Fruit fly (Drosophila melanogaster) Kc167 (cell line): ENCODE results near the gene CG7179.

ENCODE experiments used
- Myc ChIP-seq: fragments of >200 bp; optimal IDR thresholded peaks from 2 replicates; lab custom pipeline; 2017; ENCODE audit warnings: missing external identifiers
- Sin3A ChIP-seq: fragments of >200 bp; optimal IDR thresholded peaks from 2 replicates; lab custom pipeline; 2018; ENCODE audit warnings: missing external identifiers
- h ChIP-seq: fragments of >200 bp; optimal IDR thresholded peaks from 3 replicates; lab custom pipeline; 2018; ENCODE audit warnings: missing external identifiers
- insv ChIP-seq: fragments of >200 bp; optimal IDR thresholded peaks from 3 replicates; lab custom pipeline; 2018; ENCODE audit warnings: missing external identifiers
- psq ChIP-seq: fragments of >200 bp; optimal IDR thresholded peaks from 2 replicates; lab custom pipeline; 2017; ENCODE audit warnings: missing external identifiers
- ttk ChIP-seq: sonication (Bioruptor generic); optimal IDR thresholded peaks from 2 replicates; lab custom pipeline; 2017; ENCODE audit warnings: missing external identifiers

Gene CG7179

DNA sequence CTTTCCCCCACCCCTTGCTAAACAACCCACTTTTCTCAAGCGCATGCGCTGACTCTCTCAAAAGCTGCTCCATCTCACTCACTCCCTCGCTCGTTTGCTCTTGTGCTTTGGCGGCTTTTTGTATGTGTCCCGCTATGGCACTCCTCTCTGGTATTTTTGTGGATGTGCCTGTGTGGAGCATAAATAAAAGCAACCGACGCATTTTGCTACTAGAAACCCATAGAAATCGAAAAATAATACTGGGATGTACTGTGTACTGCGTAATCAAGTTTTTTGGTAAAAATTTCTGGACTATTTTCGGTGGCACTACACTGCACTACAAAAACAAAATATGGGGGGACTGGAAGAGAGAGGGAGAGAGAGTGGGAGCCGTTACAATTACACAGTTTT is 31.9 kb upstream of the CG7179 start:
- TF ChIP-seq ttk (lab: Kevin White, UChicago), result no peak
- no peak for TF ChIP-seq Sin3A (lab: Kevin White, UChicago)
- TF ChIP-seq psq (lab: Kevin White, UChicago), result no peak
- TF ChIP-seq Myc (lab: Kevin White, UChicago), result no peak

DNA sequence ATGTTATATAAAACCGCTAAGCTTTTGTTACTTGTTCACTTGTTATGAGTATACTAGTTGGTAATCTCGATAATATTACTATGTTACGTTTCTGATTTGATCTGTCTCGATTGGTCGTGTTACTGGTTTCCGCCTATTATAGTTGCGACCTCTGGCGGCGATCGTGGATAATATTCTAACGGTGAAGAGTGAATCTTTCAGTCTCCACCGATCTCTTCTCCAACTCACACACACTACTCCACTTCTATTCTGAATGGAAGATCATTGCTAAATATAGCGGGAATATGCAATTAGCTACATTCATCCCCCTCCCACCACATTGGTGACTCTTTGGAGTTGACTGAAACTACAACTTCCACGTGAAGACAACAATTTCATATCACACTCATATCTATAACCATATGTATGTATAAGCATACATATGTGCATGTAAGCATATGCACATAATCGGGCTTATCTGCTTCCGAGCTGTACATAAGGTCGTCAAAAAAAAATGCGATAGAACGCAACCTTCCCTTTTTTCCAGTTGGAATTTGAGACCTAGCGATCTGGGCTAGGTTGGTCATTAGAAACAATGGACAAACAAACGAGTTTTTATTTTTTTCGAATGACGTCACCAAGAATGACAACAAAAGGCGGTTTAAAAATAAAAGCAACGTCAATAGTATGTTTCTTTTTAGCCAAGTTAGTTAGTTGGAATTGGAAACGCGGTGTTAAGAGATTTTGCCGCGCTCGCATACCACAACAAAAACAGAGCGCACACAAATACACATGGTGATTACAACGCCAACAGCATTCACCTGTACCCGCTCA is 31.3 kb upstream of the CG7179 start:
- TF ChIP-seq ttk (lab: Kevin White, UChicago), result no peak
- no peak for TF ChIP-seq h (lab: Kevin White, UChicago)
- TF ChIP-seq insv (lab: Kevin White, UChicago), result no peak
- TF ChIP-seq Myc (lab: Kevin White, UChicago), result no peak
- TF ChIP-seq Sin3A (lab: Kevin White, UChicago), result no peak
- TF ChIP-seq psq (lab: Kevin White, UChicago), result no peak

dm6 chr2L:7807563-7807962 is 29.7 kb upstream of the CG7179 start:
- TF ChIP-seq Sin3A (lab: Kevin White, UChicago), result no peak
- no peak for TF ChIP-seq ttk (lab: Kevin White, UChicago)
- TF ChIP-seq insv (lab: Kevin White, UChicago), result no peak
- no peak for TF ChIP-seq h (lab: Kevin White, UChicago)
- TF ChIP-seq psq (lab: Kevin White, UChicago), result no peak
- no peak for TF ChIP-seq Myc (lab: Kevin White, UChicago)

DNA sequence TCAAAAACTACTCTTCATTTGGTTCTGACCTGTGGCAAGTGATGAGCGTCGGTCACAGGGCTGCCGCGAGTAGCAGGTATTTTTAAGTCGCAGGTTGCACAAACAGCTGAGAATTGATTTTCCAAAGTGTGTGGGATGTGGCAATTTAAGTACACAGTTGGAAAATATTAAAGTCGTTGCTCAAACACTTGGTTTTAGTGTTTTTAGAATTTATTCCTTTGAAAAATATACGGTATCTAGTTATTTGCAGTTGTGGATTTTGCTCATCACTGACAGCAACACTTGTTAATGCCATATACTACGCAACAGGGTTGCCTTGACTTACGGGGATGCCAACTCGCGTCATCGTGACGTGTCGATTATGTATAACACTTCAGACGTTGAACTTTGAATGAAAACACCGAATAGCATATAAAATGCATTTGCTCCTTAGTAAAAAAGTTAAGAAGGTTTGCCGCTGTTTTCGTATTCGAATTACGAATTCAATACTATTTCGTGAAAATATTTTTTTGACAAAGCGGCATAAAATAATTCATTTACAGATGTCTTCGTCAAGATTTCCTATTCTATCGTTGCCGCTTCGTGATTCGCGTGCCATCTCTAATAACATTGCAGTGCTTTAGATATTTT is 22.1 kb upstream of the CG7179 start, which contains the start of the genes Herp and r2d2:
Herp (minus strand) TSS at position 255 of the 630 bp plus-strand sequence.
r2d2 (plus strand) TSS at position 344 of the 630 bp plus-strand sequence.
- no peak for TF ChIP-seq Sin3A (lab: Kevin White, UChicago)
- TF ChIP-seq h (lab: Kevin White, UChicago), result no peak
- TF ChIP-seq Myc (lab: Kevin White, UChicago), result no peak
- TF ChIP-seq ttk (lab: Kevin White, UChicago), result no peak
- TF ChIP-seq psq (lab: Kevin White, UChicago), result no peak
- no peak for TF ChIP-seq insv (lab: Kevin White, UChicago)

dm6 chr2L:7795859-7796258 is 18.0 kb upstream of the CG7179 start, which contains the start of gene LKRSDH:
TSS of gene LKRSDH (minus strand) at chr2L:7795959.
- TF ChIP-seq ttk (lab: Kevin White, UChicago) (no peak), h (lab: Kevin White, UChicago) (no peak), psq (lab: Kevin White, UChicago) (no peak), Sin3A (lab: Kevin White, UChicago) (no peak), Myc (lab: Kevin White, UChicago) (no peak), insv (lab: Kevin White, UChicago) (no peak)

- no peak for TF ChIP-seq insv (lab: Kevin White, UChicago)
- no peak for TF ChIP-seq Myc (lab: Kevin White, UChicago)
- TF ChIP-seq psq (lab: Kevin White, UChicago), result no peak
- TF ChIP-seq Sin3A (lab: Kevin White, UChicago), result no peak
- TF ChIP-seq h (lab: Kevin White, UChicago), result no peak
- no peak for TF ChIP-seq ttk (lab: Kevin White, UChicago)
Measured at dm6 chr2L:7794689-7795475, 17.1 kb upstream of the CG7179 start.

dm6 chr2L:7791356-7791738 is 13.5 kb upstream of the CG7179 start:
- TF ChIP-seq insv (lab: Kevin White, UChicago), result no peak
- TF ChIP-seq psq (lab: Kevin White, UChicago), result no peak
- no peak for TF ChIP-seq h (lab: Kevin White, UChicago)
- TF ChIP-seq Myc (lab: Kevin White, UChicago), result no peak
- TF ChIP-seq Sin3A (lab: Kevin White, UChicago), result no peak
- no peak for TF ChIP-seq ttk (lab: Kevin White, UChicago)

- TF ChIP-seq Sin3A (lab: Kevin White, UChicago) (no peak), Myc (lab: Kevin White, UChicago) (no peak), ttk (lab: Kevin White, UChicago) (no peak), h (lab: Kevin White, UChicago) (no peak), psq (lab: Kevin White, UChicago) (no peak), insv (lab: Kevin White, UChicago) (no peak)
Measured at dm6 chr2L:7790448-7791355, 12.9 kb upstream of the CG7179 start, which contains the start of gene CG7149. TSS of gene CG7149 (minus strand) at chr2L:7790557.

DNA sequence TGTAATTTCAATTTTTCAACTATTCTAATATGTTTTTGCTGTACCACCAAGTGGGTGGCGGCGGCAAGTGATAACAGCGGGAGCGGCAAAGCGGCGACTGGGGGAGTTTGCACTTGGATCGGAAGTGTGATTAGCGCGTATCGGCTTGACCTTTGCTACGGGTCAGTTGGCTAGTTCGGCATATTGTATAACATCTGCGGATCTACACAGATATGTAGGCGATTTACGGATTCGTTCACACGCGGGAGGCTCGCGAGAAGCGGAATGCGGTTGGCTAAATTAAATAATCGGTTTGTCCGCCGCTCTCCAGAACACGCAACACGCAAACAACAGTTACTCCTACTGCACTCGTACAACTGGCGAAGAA is 12.2 kb upstream of the CG7179 start:
- TF ChIP-seq psq (lab: Kevin White, UChicago), result no peak
- TF ChIP-seq ttk (lab: Kevin White, UChicago), result no peak
- no peak for TF ChIP-seq Sin3A (lab: Kevin White, UChicago)
- TF ChIP-seq h (lab: Kevin White, UChicago), result no peak

- no peak for TF ChIP-seq insv (lab: Kevin White, UChicago)
- TF ChIP-seq ttk (lab: Kevin White, UChicago), result no peak
- TF ChIP-seq psq (lab: Kevin White, UChicago), result no peak
- no peak for TF ChIP-seq Myc (lab: Kevin White, UChicago)
- no peak for TF ChIP-seq h (lab: Kevin White, UChicago)
- TF ChIP-seq Sin3A (lab: Kevin White, UChicago), result no peak
Measured at dm6 chr2L:7788952-7789466, 11.2 kb upstream of the CG7179 start.
